Worm (Caenorhabditis elegans) whole organism, L4/young adult: ENCODE measurements around the gene ZK1010.2.

Source experiments
- W03F9.2 ChIP-seq: fragments of 150-350 bp; optimal IDR thresholded peaks from 2 replicates; lab custom pipeline; 2014; ENCODE audit warnings: missing biosample characterization, missing genetic modification characterization
- dao-5 ChIP-seq: sonication (generic microtip); optimal IDR thresholded peaks from 2 replicates; lab custom pipeline; 2016; ENCODE audit warnings: missing genotype, missing genetic modification characterization, moderate library complexity, missing compliant biosample characterization
- him-1 ChIP-seq: sonication (generic microtip); optimal IDR thresholded peaks from 2 replicates; lab custom pipeline; 2016; ENCODE audit warnings: missing genotype, missing genetic modification reagents, missing genetic modification characterization, missing compliant biosample characterization

ce11 chrIII:13011927-13012326, 34.3 kb upstream of the ZK1010.2 start:
- no peak for TF ChIP-seq W03F9.2 (tag; lab: Kevin White, UChicago)
- TF ChIP-seq him-1 (tag; lab: Kevin White, UChicago), result no peak
- no peak for TF ChIP-seq dao-5 (tag; lab: Kevin White, UChicago)
